Worm (Caenorhabditis elegans): ENCODE data around the gene nas-24.

- TF ChIP-seq egl-27 (tag; optimal IDR thresholded peaks at IDR 0.05) (no peak), lim-7 (GFP tag; IDR thresholded peaks at IDR 0.05) (no peak), pha-4 (GFP tag; IDR thresholded peaks at IDR 0.05) (no peak), pha-4 (tag; optimal IDR thresholded peaks at IDR 0.05) (no peak), zfp-2 (tag; optimal IDR thresholded peaks at IDR 0.05) (no peak), zag-1 (tag; optimal IDR thresholded peaks at IDR 0.05) (no peak)
These were observed 34.7 kb downstream of the nas-24 start, which contains the start of gene swan-2 for ce11 chrV:13803902-13804301.

All from whole organism, L4 larva.